Worm (Caenorhabditis elegans): ENCODE results near the gene K11H3.3.

The K11H3.3 gene

ce11 chrIII:9848083-9848482 is 3.6 kb upstream of the K11H3.3 start, which contains the start of gene mrpl-36:
TSS of gene mrpl-36 (minus strand) at chrIII:9848116.
- TF ChIP-seq tra-4 (tag; optimal IDR thresholded peaks at IDR 0.05) (no peak), ama-1 (optimal IDR thresholded peaks at IDR 0.05) (no peak), tbx-11 (GFP tag; IDR thresholded peaks at IDR 0.05) (no peak), B0310.2 (tag; optimal IDR thresholded peaks at IDR 0.05) (no peak), F13C5.2 (tag; optimal IDR thresholded peaks at IDR 0.05) (no peak), ets-7 (tag; optimal IDR thresholded peaks at IDR 0.05) (no peak), ceh-36 (tag; optimal IDR thresholded peaks at IDR 0.05) (no peak), flt-1 (GFP tag; IDR thresholded peaks at IDR 0.05) (no peak), scrt-1 (GFP tag; IDR thresholded peaks at IDR 0.05) (no peak), ceh-13 (GFP tag; optimal IDR thresholded peaks at IDR 0.05) (no peak), aly-1 (tag; optimal IDR thresholded peaks at IDR 0.05) (no peak), hnd-1 (tag; optimal IDR thresholded peaks at IDR 0.05) (no peak), tbx-37 (GFP tag; conservative IDR thresholded peaks at IDR 0.05) (no peak)

- TF ChIP-seq ceh-36 (tag; optimal IDR thresholded peaks at IDR 0.05) (no peak), tbx-37 (GFP tag; conservative IDR thresholded peaks at IDR 0.05) (no peak), hmg-4 (GFP tag; optimal IDR thresholded peaks at IDR 0.05) (no peak), F13C5.2 (tag; optimal IDR thresholded peaks at IDR 0.05) (no peak)
Observed at ce11 chrIII:9848603-9849002, 3.1 kb upstream of the K11H3.3 start.

ce11 chrIII:9849111-9849510 is 2.5 kb upstream of the K11H3.3 start:
- TF ChIP-seq pes-1 (GFP tag; IDR thresholded peaks at IDR 0.05) (peak; percentile 80), scrt-1 (GFP tag; IDR thresholded peaks at IDR 0.05) (peak; percentile 73), flt-1 (GFP tag; IDR thresholded peaks at IDR 0.05) (peak; percentile 71; the same call in 1 of the 2 replicates), tbx-37 (GFP tag; conservative IDR thresholded peaks at IDR 0.05) (peak; percentile 73), tbx-11 (GFP tag; IDR thresholded peaks at IDR 0.05) (peak; percentile 74; the same call in 1 of the 2 replicates)

ce11 chrIII:9849950-9850349 is 1.7 kb upstream of the K11H3.3 start:
- TF ChIP-seq flt-1 (GFP tag; IDR thresholded peaks at IDR 0.05) = no peak

- TF ChIP-seq pes-1 (GFP tag; IDR thresholded peaks at IDR 0.05) = no peak
- no peak for TF ChIP-seq sea-1 (GFP tag; conservative IDR thresholded peaks at IDR 0.05)
- TF ChIP-seq hmg-4 (GFP tag; optimal IDR thresholded peaks at IDR 0.05) = no peak
- TF ChIP-seq B0310.2 (tag; optimal IDR thresholded peaks at IDR 0.05) = no peak
- TF ChIP-seq ama-1 (optimal IDR thresholded peaks at IDR 0.05) = no peak
- TF ChIP-seq scrt-1 (GFP tag; IDR thresholded peaks at IDR 0.05) = no peak
- TF ChIP-seq F13C5.2 (tag; optimal IDR thresholded peaks at IDR 0.05) = no peak
- TF ChIP-seq ceh-36 (tag; optimal IDR thresholded peaks at IDR 0.05) = no peak
- TF ChIP-seq aly-1 (tag; optimal IDR thresholded peaks at IDR 0.05) = no peak
- no peak for TF ChIP-seq flt-1 (GFP tag; IDR thresholded peaks at IDR 0.05)
- no peak for TF ChIP-seq hnd-1 (tag; optimal IDR thresholded peaks at IDR 0.05)
- no peak for TF ChIP-seq hmbx-1 (tag; optimal IDR thresholded peaks at IDR 0.05)
- no peak for TF ChIP-seq ets-7 (tag; optimal IDR thresholded peaks at IDR 0.05)
- no peak for TF ChIP-seq ceh-13 (GFP tag; optimal IDR thresholded peaks at IDR 0.05)
- no peak for TF ChIP-seq tbx-11 (GFP tag; IDR thresholded peaks at IDR 0.05)
Observed at ce11 chrIII:9850877-9851276, 777 bp upstream of the K11H3.3 start.

ce11 chrIII:9853667-9854620 is 2.3 kb downstream of the K11H3.3 start:
- TF ChIP-seq ama-1 (optimal IDR thresholded peaks at IDR 0.05) (peak; percentile 35), sea-1 (GFP tag; conservative IDR thresholded peaks at IDR 0.05) (no peak), hnd-1 (tag; optimal IDR thresholded peaks at IDR 0.05) (no peak)

ce11 chrIII:9854960-9855359 is 3.3 kb downstream of the K11H3.3 start:
- TF ChIP-seq scrt-1 (GFP tag; IDR thresholded peaks at IDR 0.05) (no peak), tbx-11 (GFP tag; IDR thresholded peaks at IDR 0.05) (no peak), ceh-13 (GFP tag; optimal IDR thresholded peaks at IDR 0.05) (no peak), ceh-36 (tag; optimal IDR thresholded peaks at IDR 0.05) (no peak), flt-1 (GFP tag; IDR thresholded peaks at IDR 0.05) (no peak), ets-7 (tag; optimal IDR thresholded peaks at IDR 0.05) (no peak), B0310.2 (tag; optimal IDR thresholded peaks at IDR 0.05) (no peak), aly-1 (tag; optimal IDR thresholded peaks at IDR 0.05) (no peak), tra-4 (tag; optimal IDR thresholded peaks at IDR 0.05) (no peak), ama-1 (optimal IDR thresholded peaks at IDR 0.05) (no peak), F13C5.2 (tag; optimal IDR thresholded peaks at IDR 0.05) (no peak), hnd-1 (tag; optimal IDR thresholded peaks at IDR 0.05) (no peak), hmbx-1 (tag; optimal IDR thresholded peaks at IDR 0.05) (no peak), tbx-37 (GFP tag; conservative IDR thresholded peaks at IDR 0.05) (no peak)

ce11 chrIII:9857110-9857509 is 5.5 kb downstream of the K11H3.3 start:
- TF ChIP-seq ama-1 (optimal IDR thresholded peaks at IDR 0.05) (no peak), sea-1 (GFP tag; conservative IDR thresholded peaks at IDR 0.05) (no peak), hmbx-1 (tag; optimal IDR thresholded peaks at IDR 0.05) (no peak), tbx-11 (GFP tag; IDR thresholded peaks at IDR 0.05) (no peak), hmg-4 (GFP tag; optimal IDR thresholded peaks at IDR 0.05) (no peak), flt-1 (GFP tag; IDR thresholded peaks at IDR 0.05) (no peak), pes-1 (GFP tag; IDR thresholded peaks at IDR 0.05) (no peak)
